Fruit fly (Drosophila melanogaster) S2 (cell line): Measurements from ENCODE around the gene Nle.

Experiments used
- CG8478 ChIP-seq: fragments of >200 bp; optimal IDR thresholded peaks from 2 replicates; lab custom pipeline; 2018
- CTCF ChIP-seq, 2 experiments: fragments of >200 bp; optimal IDR thresholded peaks; 2 replicates each; lab custom pipeline; 2018

The Nle gene

dm6 chr2L:568030-568429, at the start of gene Nle, which contains the start of gene Sf3b1:
Gene Nle (minus strand): TSS chr2L:568121.
Gene Sf3b1 (plus strand): TSS chr2L:568340.
- TF ChIP-seq CTCF (optimal IDR thresholded peaks at IDR 0.05; lab: Kevin White, UChicago) (peak in 1 of 2 experiments; percentile 4), CG8478 (lab: Kevin White, UChicago) (no peak)

DNA sequence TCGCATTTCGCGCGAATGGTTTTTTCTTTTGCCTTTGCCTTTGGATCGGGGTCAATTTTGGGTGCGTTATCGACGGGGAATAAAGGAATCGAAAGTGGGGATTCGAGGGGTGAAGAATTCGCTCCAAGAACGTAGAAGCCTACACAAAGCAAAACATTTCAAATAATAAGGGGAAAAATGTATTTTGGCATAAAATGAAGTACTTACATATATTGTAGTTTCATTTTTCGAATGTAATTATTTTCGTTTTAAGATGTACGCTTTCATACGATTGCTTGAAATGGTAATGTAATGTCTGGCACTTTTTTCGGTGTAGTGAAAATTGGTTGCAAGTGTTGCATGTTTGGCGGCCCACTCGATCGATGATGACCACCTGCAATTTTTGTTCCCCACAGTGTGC, 47.1 kb upstream of the Nle start:
- TF ChIP-seq CG8478 (lab: Kevin White, UChicago), result no peak
- no peak for TF ChIP-seq CTCF (optimal IDR thresholded peaks at IDR 0.05; lab: Kevin White, UChicago)

DNA sequence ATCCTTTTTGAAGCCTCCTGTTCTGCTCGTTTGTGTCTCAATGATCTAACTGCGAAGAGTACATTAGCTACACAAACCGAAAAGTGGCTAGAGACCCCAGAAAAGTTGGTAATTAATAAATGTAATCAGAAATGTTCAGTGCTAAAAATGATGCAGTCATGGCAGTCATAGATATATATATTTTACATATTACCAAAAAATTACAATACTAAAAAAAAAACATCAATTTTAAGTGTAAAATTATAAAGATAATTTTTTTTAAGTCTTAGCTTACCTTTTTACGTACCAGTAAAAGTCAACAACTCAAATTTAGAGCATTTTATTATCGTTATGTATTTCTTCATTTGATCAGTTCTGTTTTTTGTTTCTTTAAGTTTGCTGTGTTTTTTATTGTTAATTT, 44.9 kb upstream of the Nle start:
- TF ChIP-seq CG8478 (lab: Kevin White, UChicago) (no peak), CTCF (optimal IDR thresholded peaks at IDR 0.05; lab: Kevin White, UChicago) (no peak)

DNA sequence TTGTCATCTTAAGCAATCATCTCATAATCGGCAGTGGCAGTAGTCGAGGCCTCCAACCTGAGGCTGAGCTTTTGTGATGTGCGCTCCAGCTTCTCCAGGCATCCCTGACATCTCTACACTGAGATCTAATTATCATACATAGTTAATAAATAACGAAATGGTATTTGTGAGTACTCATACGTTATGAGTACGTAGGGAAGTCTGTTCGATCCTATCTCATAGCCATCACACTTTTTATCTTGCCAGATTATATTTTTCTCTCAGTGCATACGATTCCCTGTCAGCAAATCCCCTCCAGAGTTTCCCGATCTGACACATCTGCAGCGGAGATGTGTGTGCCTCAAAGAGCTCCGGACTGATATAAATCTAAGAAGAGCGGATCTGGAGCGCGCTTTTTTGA, 41.6 kb upstream of the Nle start:
- TF ChIP-seq CG8478 (lab: Kevin White, UChicago) (no peak), CTCF (optimal IDR thresholded peaks at IDR 0.05; lab: Kevin White, UChicago) (no peak)

DNA sequence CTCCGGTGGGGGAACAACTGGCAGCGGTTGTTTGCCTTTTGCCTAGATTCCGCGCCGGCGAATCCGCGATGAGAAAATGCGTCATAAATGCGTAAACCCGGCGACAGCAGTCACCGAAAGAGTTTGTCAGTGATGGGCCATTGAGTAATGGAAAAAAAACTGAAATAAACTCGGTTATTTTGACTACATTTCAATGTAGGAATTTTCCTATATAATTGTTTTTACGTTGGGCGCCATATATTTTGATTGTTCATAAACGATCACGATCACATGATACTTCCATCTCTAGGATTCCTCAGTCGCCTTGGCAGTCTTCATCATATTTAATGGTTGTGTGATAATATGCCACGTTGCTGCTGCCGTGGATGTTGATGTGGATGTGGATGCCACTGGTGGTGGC, 40.2 kb upstream of the Nle start:
- no peak for TF ChIP-seq CTCF (optimal IDR thresholded peaks at IDR 0.05; lab: Kevin White, UChicago)
- TF ChIP-seq CG8478 (lab: Kevin White, UChicago), result no peak

DNA sequence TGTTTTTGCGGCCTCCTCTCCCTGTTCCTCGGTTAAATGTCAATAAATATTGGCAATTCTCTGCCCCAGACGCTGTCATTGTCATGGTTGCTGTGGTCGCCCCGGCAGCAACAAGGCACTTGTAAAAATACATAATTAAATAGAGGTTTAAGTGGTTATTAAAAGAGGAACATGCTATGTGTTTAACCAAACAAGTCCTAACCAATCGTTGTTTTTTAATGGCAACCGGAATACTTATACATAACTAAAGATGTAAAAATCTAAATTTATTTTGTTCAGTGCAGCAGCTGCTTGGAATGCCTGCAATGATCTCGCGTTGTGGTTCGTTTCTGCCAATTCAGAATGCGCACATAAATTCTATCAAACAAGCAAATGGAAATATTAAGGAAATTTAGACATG, 39.0 kb upstream of the Nle start:
- TF ChIP-seq CTCF (optimal IDR thresholded peaks at IDR 0.05; lab: Kevin White, UChicago) (no peak), CG8478 (lab: Kevin White, UChicago) (no peak)

dm6 chr2L:606165-606564, 38.2 kb upstream of the Nle start:
- no peak for TF ChIP-seq CTCF (optimal IDR thresholded peaks at IDR 0.05; lab: Kevin White, UChicago)
- no peak for TF ChIP-seq CG8478 (lab: Kevin White, UChicago)

dm6 chr2L:604060-604459, 36.1 kb upstream of the Nle start:
- TF ChIP-seq CTCF (optimal IDR thresholded peaks at IDR 0.05; lab: Kevin White, UChicago), result no peak
- TF ChIP-seq CG8478 (lab: Kevin White, UChicago), result no peak

DNA sequence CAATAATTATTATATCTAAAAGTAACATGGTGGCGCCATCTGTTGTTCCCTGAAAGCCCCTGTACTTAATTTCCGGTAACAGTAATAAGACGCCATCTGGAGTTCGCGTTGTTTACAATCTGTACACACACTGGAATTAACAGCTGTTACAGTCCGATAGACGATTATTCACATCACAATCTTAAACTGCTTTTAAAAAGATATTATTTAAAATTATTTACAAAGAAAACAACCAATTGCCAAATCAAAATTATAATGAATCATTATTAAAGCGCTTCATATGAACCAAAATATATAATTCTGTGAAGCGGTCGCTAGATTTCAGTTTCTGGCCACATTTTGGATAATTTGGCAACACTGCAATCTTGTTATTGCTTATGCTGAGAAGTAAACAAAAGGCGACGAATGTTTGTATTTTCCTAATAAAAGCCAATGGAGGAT, 34.5 kb upstream of the Nle start, which contains the start of gene CG13689:
CG13689 (plus strand) TSS at position 375 of the 441 bp plus-strand sequence.
- TF ChIP-seq CG8478 (lab: Kevin White, UChicago), result no peak
- TF ChIP-seq CTCF (optimal IDR thresholded peaks at IDR 0.05; lab: Kevin White, UChicago), result peak; percentile 76 to 95

dm6 chr2L:601848-602247, 33.9 kb upstream of the Nle start:
- TF ChIP-seq CG8478 (lab: Kevin White, UChicago), result no peak
- peak in 1 of 2 experiments; percentile 20 for TF ChIP-seq CTCF (optimal IDR thresholded peaks at IDR 0.05; lab: Kevin White, UChicago)

dm6 chr2L:597771-598170, 29.9 kb upstream of the Nle start:
- TF ChIP-seq CG8478 (lab: Kevin White, UChicago), result no peak
- no peak for TF ChIP-seq CTCF (optimal IDR thresholded peaks at IDR 0.05; lab: Kevin White, UChicago)

dm6 chr2L:594635-595384, 26.9 kb upstream of the Nle start, which contains the start of gene Gsc:
Gene Gsc (minus strand): TSS chr2L:594685.
- TF ChIP-seq CG8478 (lab: Kevin White, UChicago) (no peak), CTCF (optimal IDR thresholded peaks at IDR 0.05; lab: Kevin White, UChicago) (no peak)

dm6 chr2L:594048-594447, 26.1 kb upstream of the Nle start:
- TF ChIP-seq CG8478 (lab: Kevin White, UChicago) (no peak), CTCF (optimal IDR thresholded peaks at IDR 0.05; lab: Kevin White, UChicago) (no peak)

DNA sequence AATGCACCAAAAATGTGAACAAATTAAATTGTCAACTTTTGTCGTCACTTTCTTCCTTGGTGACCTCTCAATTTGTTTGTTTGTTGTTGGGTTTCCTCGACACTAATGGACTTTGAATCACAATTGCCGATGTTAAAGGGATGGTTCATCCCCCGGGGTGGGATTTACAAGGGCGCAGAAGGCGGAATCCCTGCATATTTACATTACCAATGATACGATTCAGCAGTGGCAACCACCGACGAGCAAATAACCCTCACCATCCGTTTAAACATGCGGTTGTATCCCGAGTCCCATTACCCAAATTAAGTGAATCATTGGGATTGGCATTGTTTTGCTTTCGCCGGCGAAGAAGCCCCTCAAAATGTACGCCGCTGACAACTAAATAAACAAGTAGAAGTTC, 23.6 kb upstream of the Nle start:
- no peak for TF ChIP-seq CTCF (optimal IDR thresholded peaks at IDR 0.05; lab: Kevin White, UChicago)
- TF ChIP-seq CG8478 (lab: Kevin White, UChicago), result no peak

DNA sequence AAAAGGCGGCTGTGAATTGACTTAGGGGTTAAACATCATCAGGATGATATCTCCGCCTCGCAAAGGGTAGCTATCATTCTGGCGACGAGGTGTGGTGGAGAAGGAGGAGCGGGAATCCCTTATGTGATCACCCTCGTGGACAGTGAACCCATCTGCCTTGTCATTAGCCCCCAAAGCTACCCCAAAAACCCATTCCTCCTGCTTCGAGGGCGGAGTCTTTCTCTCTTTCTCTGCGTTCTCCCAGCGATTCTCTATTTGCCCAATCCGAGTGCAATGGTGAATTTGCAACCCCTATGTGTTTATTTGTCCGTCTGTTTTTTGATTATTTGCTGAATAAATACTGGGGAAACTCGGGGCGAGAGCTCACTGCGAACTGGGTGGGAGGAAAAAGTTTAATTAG, 17.3 kb upstream of the Nle start:
- TF ChIP-seq CTCF (optimal IDR thresholded peaks at IDR 0.05; lab: Kevin White, UChicago) (no peak), CG8478 (lab: Kevin White, UChicago) (no peak)

- TF ChIP-seq CG8478 (lab: Kevin White, UChicago) (no peak), CTCF (optimal IDR thresholded peaks at IDR 0.05; lab: Kevin White, UChicago) (no peak)
These were observed 9.3 kb upstream of the Nle start, which contains the start of gene Pph13 for dm6 chr2L:577186-577585. Gene Pph13 (plus strand): TSS chr2L:577486.
